Fruit fly (Drosophila melanogaster) whole organism: ENCODE results near the gene Gr93c.

ENCODE experiments used
- CG8478 ChIP-seq: fragments of >200 bp; optimal IDR thresholded peaks from 2 replicates; lab custom pipeline; 2018; ENCODE audit warnings: inconsistent platforms
- Dll ChIP-seq: fragments of >200 bp; optimal IDR thresholded peaks from 2 replicates; lab custom pipeline; 2017
- EcR ChIP-seq, 2 experiments: fragments of >200 bp; optimal IDR thresholded peaks; 2 replicates each; lab custom pipeline; 2017; ENCODE audit warnings: missing biosample characterization in 2 of 2, missing genetic modification characterization in 2 of 2, missing genetic modification reagents in 2 of 2
- pan ChIP-seq: fragments of >200 bp; optimal IDR thresholded peaks from 2 replicates; lab custom pipeline; 2017
- psq ChIP-seq: fragments of >200 bp; optimal IDR thresholded peaks from 2 replicates; lab custom pipeline; 2017
- usp ChIP-seq: fragments of >200 bp; optimal IDR thresholded peaks from 2 replicates; lab custom pipeline; 2017; ENCODE audit warnings: missing biosample characterization, missing genetic modification characterization, mixed read lengths

DNA sequence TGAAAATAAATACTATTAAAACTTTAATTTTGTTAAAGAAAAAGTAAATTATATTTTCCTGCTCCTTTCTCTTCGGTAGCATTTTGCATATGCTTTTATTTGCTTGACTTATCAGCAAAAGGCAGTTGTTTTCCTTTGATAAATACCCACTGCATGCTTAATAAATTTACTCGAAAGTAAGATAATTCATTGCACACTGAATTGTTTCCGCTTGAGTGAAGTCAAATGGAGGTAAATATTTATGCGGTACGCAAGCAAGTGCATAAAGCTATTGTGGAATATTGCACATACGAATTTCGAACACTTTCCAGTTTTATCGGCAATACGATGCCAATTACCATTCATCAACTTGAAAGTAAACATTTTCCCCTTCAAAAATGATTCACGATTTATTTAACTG lies 22.0 kb downstream of the Gr93c start:
- TF ChIP-seq usp (no peak), Dll (lab: Kevin White, UChicago) (no peak), pan (lab: Kevin White, UChicago) (no peak), psq (lab: Kevin White, UChicago) (no peak), EcR (GFP tag; optimal IDR thresholded peaks at IDR 0.05; lab: Kevin White, UChicago) (no peak), CG8478 (lab: Kevin White, UChicago) (no peak)
